ENCODE assay signal across 3 worm cellular contexts in the genomic region with DNA sequence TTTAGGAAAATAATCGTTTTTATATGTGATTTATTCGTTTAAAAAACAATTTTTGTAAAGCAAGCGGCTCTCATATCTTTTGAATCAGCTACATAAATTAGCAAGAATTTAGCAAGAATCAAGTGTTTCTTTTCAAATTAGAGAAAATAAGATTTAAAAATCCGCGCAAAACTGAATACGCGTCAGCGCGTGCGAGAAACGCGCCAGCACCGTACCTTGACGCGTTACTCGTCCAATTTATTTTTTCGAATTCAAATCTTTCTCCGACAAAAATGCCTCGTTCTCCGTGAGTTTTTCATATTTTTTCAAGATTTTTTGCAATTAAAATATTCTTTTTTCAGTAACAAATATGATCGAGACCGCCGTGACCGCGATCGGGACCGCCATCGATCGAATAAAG.
TF ChIP-seq lines count a peak whose summit lies in the region.

Gene Y94H6A.3 (plus strand): TSS at position 232 of the 400 bp plus-strand sequence.

TF ChIP-seq in whole organism, L2 larva, 48 proteins besides CTCF, POLR2A, EP300 and RAD21 (continued from another document):
- peak; percentile 35 for TF ChIP-seq ZK546.5 (tag; optimal IDR thresholded peaks at IDR 0.05; lab: Kevin White, UChicago)
- TF ChIP-seq lin-13 (GFP tag; optimal IDR thresholded peaks at IDR 0.05; lab: Kevin White, UChicago), result peak; percentile 94
- TF ChIP-seq ceh-82 (tag; optimal IDR thresholded peaks at IDR 0.05; lab: Kevin White, UChicago), result peak; percentile 80
- TF ChIP-seq mab-5 (tag; optimal IDR thresholded peaks at IDR 0.05; lab: Kevin White, UChicago), result peak; percentile 86
- no peak for TF ChIP-seq lin-39 (tag; optimal IDR thresholded peaks at IDR 0.05; lab: Kevin White, UChicago)
- peak; percentile 76 for TF ChIP-seq sma-3 (GFP tag; optimal IDR thresholded peaks at IDR 0.05; lab: Kevin White, UChicago)
- TF ChIP-seq lsy-2 (tag; optimal IDR thresholded peaks at IDR 0.05; lab: Kevin White, UChicago), result peak; percentile 93 to 95
- TF ChIP-seq sem-4 (tag; optimal IDR thresholded peaks at IDR 0.05; lab: Kevin White, UChicago), result peak; percentile 62
- TF ChIP-seq snpc-4 (tag; optimal IDR thresholded peaks at IDR 0.05; lab: Kevin White, UChicago), result peak; percentile 70
- peak; percentile 86 for TF ChIP-seq lin-11 (tag; optimal IDR thresholded peaks at IDR 0.05; lab: Kevin White, UChicago)
- peak in 1 of 2 experiments; percentile 49 for TF ChIP-seq mdl-1 (tag; optimal IDR thresholded peaks at IDR 0.05; lab: Kevin White, UChicago)
- TF ChIP-seq egl-27 (tag; optimal IDR thresholded peaks at IDR 0.05; lab: Kevin White, UChicago), result peak; percentile 76
- TF ChIP-seq nhr-77 (tag; optimal IDR thresholded peaks at IDR 0.05; lab: Kevin White, UChicago), result peak; percentile 11
- peak; percentile 86 for TF ChIP-seq nhr-21 (tag; optimal IDR thresholded peaks at IDR 0.05; lab: Kevin White, UChicago)
TF ChIP-seq in whole organism, L2 larva: peak in this region for 29.

TF ChIP-seq in whole organism, L4 larva, 104 proteins besides CTCF, POLR2A, EP300 and RAD21 (continued from another document and continues in another):
- TF ChIP-seq pha-4 (GFP tag; IDR thresholded peaks at IDR 0.05; lab: Robert Waterston, UW) (0 out of 2 replicates have a peak, but pooled peaks have one; percentile 32), pha-4 (tag; optimal IDR thresholded peaks at IDR 0.05; lab: Kevin White, UChicago) (no peak), mxl-3 (GFP tag; optimal IDR thresholded peaks at IDR 0.05; lab: Kevin White, UChicago) (no peak), ceh-44 (GFP tag; IDR thresholded peaks at IDR 0.05; lab: Robert Waterston, UW) (no peak), nhr-76 (tag; optimal IDR thresholded peaks at IDR 0.05; lab: Kevin White, UChicago) (no peak), attf-4 (tag; optimal IDR thresholded peaks at IDR 0.05; lab: Kevin White, UChicago) (no peak), unc-39 (tag; optimal IDR thresholded peaks at IDR 0.05; lab: Kevin White, UChicago) (no peak), ztf-11 (tag; optimal IDR thresholded peaks at IDR 0.05; lab: Kevin White, UChicago) (no peak), zfp-2 (tag; optimal IDR thresholded peaks at IDR 0.05; lab: Kevin White, UChicago) (no peak), vab-7 (GFP tag; IDR thresholded peaks at IDR 0.05; lab: Robert Waterston, UW) (no peak), nhr-102 (tag; optimal IDR thresholded peaks at IDR 0.05; lab: Kevin White, UChicago) (peak; percentile 68), nhr-77 (tag; optimal IDR thresholded peaks at IDR 0.05; lab: Kevin White, UChicago) (peak; percentile 78), ZK337.2 (GFP tag; IDR thresholded peaks at IDR 0.05; lab: Robert Waterston, UW) (no peak), fos-1 (tag; optimal IDR thresholded peaks at IDR 0.05; lab: Kevin White, UChicago) (no peak), aha-1 (tag; lab: Kevin White, UChicago) (peak; percentile 92), spr-3 (GFP tag; optimal IDR thresholded peaks at IDR 0.05; lab: Kevin White, UChicago) (peak; percentile 50), egl-43 (GFP tag; IDR thresholded peaks at IDR 0.05; lab: Robert Waterston, UW) (no peak), unc-130 (GFP tag; optimal IDR thresholded peaks at IDR 0.05; lab: Kevin White, UChicago) (no peak), R02D3.7 (tag; optimal IDR thresholded peaks at IDR 0.05; lab: Kevin White, UChicago) (no peak), mes-2 (tag; optimal IDR thresholded peaks at IDR 0.05; lab: Kevin White, UChicago; ENCODE audit: poor library complexity, severe bottlenecking) (peak; percentile 91), madf-9 (GFP tag; conservative IDR thresholded peaks at IDR 0.05; lab: Robert Waterston, UW) (0 out of 2 replicates have a peak, but pooled peaks have one; percentile 20), hlh-11 (tag; optimal IDR thresholded peaks at IDR 0.05; lab: Kevin White, UChicago) (peak; percentile 64), arid-1 (GFP tag; conservative IDR thresholded peaks at IDR 0.05; lab: Robert Waterston, UW) (0 out of 2 replicates have a peak, but pooled peaks have one; percentile 33), lin-38 (GFP tag; IDR thresholded peaks at IDR 0.05; lab: Robert Waterston, UW) (peak; percentile 91), lir-3 (tag; optimal IDR thresholded peaks at IDR 0.05; lab: Kevin White, UChicago) (no peak), lsy-2 (tag; optimal IDR thresholded peaks at IDR 0.05; lab: Kevin White, UChicago) (peak; percentile 31 to 94), ceh-82 (tag; optimal IDR thresholded peaks at IDR 0.05; lab: Kevin White, UChicago) (no peak), skn-1 (tag; optimal IDR thresholded peaks at IDR 0.05; lab: Kevin White, UChicago) (no peak), jun-1 (tag; optimal IDR thresholded peaks at IDR 0.05; lab: Kevin White, UChicago) (peak; percentile 80), Y48G9A.11 (GFP tag; IDR thresholded peaks at IDR 0.05; lab: Robert Waterston, UW) (peak; percentile 95), pqm-1 (tag; optimal IDR thresholded peaks at IDR 0.05; lab: Kevin White, UChicago) (no peak), ceh-20 (GFP tag; IDR thresholded peaks at IDR 0.05; lab: Robert Waterston, UW) (peak; percentile 74), duxl-1 (tag; optimal IDR thresholded peaks at IDR 0.05; lab: Kevin White, UChicago; ENCODE audit: poor library complexity) (peak; percentile 65), dmd-8 (GFP tag; IDR thresholded peaks at IDR 0.05; lab: Robert Waterston, UW) (no peak), php-3 (GFP tag; IDR thresholded peaks at IDR 0.05; lab: Robert Waterston, UW) (0 out of 2 replicates have a peak, but pooled peaks have one; percentile 43), lin-15B (tag; optimal IDR thresholded peaks at IDR 0.05; lab: Kevin White, UChicago) (peak; percentile 55), dve-1 (tag; optimal IDR thresholded peaks at IDR 0.05; lab: Kevin White, UChicago; ENCODE audit: insufficient read depth) (peak; percentile 84), dmd-9 (GFP tag; IDR thresholded peaks at IDR 0.05; lab: Robert Waterston, UW) (no peak), Y5F2A.4 (GFP tag; optimal IDR thresholded peaks at IDR 0.05; lab: Kevin White, UChicago) (no peak), nhr-11 (tag; optimal IDR thresholded peaks at IDR 0.05; lab: Kevin White, UChicago) (peak; percentile 64), mxl-2 (GFP tag; conservative IDR thresholded peaks at IDR 0.05; lab: Robert Waterston, UW) (no peak), nhr-48 (tag; optimal IDR thresholded peaks at IDR 0.05; lab: Kevin White, UChicago) (peak; percentile 16), ctbp-1 (GFP tag; IDR thresholded peaks at IDR 0.05; lab: Robert Waterston, UW) (no peak), hif-1 (tag; optimal IDR thresholded peaks at IDR 0.05; lab: Kevin White, UChicago) (peak in 1 of 2 experiments; percentile 66), sdz-12 (GFP tag; optimal IDR thresholded peaks at IDR 0.05; lab: Kevin White, UChicago) (no peak), F37D6.2 (tag; optimal IDR thresholded peaks at IDR 0.05; lab: Kevin White, UChicago) (peak; percentile 72), gei-8 (GFP tag; optimal IDR thresholded peaks at IDR 0.05; lab: Kevin White, UChicago) (no peak), T20F7.1 (GFP tag; optimal IDR thresholded peaks at IDR 0.05; lab: Kevin White, UChicago) (peak; percentile 84), ces-1 (GFP tag; optimal IDR thresholded peaks at IDR 0.05; lab: Kevin White, UChicago) (no peak), daf-16 (GFP tag; optimal IDR thresholded peaks at IDR 0.05; lab: Kevin White, UChicago) (peak in 1 of 2 experiments; percentile 32), daf-16 (tag; optimal IDR thresholded peaks at IDR 0.05; lab: Kevin White, UChicago) (peak; percentile 34), snpc-4 (tag; optimal IDR thresholded peaks at IDR 0.05; lab: Kevin White, UChicago) (no peak), dmd-6 (GFP tag; IDR thresholded peaks at IDR 0.05; lab: Robert Waterston, UW) (peak; percentile 80), nhr-42 (GFP tag; IDR thresholded peaks at IDR 0.05; lab: Robert Waterston, UW) (peak; percentile 74; the same call in 1 of the 2 replicates), rbr-2 (tag; optimal IDR thresholded peaks at IDR 0.05; lab: Kevin White, UChicago) (peak; percentile 79), lim-7 (GFP tag; IDR thresholded peaks at IDR 0.05; lab: Robert Waterston, UW) (no peak)

TF ChIP-seq in whole organism, mixed stage, embryonic, 35 proteins besides CTCF, POLR2A, EP300 and RAD21 (continued from another document):
- peak; percentile 83 for TF ChIP-seq lsy-2 (tag; optimal IDR thresholded peaks at IDR 0.05; lab: Kevin White, UChicago)
- TF ChIP-seq M03D4.4 (tag; optimal IDR thresholded peaks at IDR 0.05; lab: Kevin White, UChicago), result no peak
- TF ChIP-seq blmp-1 (tag; optimal IDR thresholded peaks at IDR 0.05; lab: Kevin White, UChicago), result no peak
- peak; percentile 73 for TF ChIP-seq nhr-237 (tag; optimal IDR thresholded peaks at IDR 0.05; lab: Kevin White, UChicago)
- no peak for TF ChIP-seq zip-8 (tag; optimal IDR thresholded peaks at IDR 0.05; lab: Kevin White, UChicago)
- no peak for TF ChIP-seq snpc-4 (tag; optimal IDR thresholded peaks at IDR 0.05; lab: Kevin White, UChicago)
